Worm (Caenorhabditis elegans) whole organism, L4 larva: ENCODE data around the gene nhr-52.
"Not testable (repeated sequence)": the region's sequence is repeated elsewhere in the genome, so short reads cannot be mapped to it uniquely, and the experiment has no call there.

Experiments used
- F49E8.2 ChIP-seq: sonication (generic microtip); optimal IDR thresholded peaks from 2 replicates; lab custom pipeline; 2016; ENCODE audit warnings: missing compliant biosample characterization, mild to moderate bottlenecking, missing genetic modification characterization, borderline replicate concordance
- T20F7.1 ChIP-seq: fragments of 200-800 bp; sonication (Bioruptor generic); optimal IDR thresholded peaks from 2 replicates; lab custom pipeline; 2018; ENCODE audit warnings: mild to moderate bottlenecking, missing genetic modification characterization, missing compliant biosample characterization
- Y105C5A.15 ChIP-seq: fragments of 200-800 bp; sonication (Bioruptor generic); IDR thresholded peaks from 2 replicates; pipeline ENCODE4 v1.3.6; 2022; ENCODE audit warnings: missing genetic modification characterization, missing compliant biosample characterization
- Y5F2A.4 ChIP-seq: fragments of 200-800 bp; sonication (Bioruptor generic); optimal IDR thresholded peaks from 2 replicates; lab custom pipeline; 2018; ENCODE audit warnings: mild to moderate bottlenecking, missing genetic modification characterization, missing compliant biosample characterization
- ZK337.2 ChIP-seq: fragments of 200-800 bp; sonication (Bioruptor generic); IDR thresholded peaks from 2 replicates; pipeline ENCODE4 v1.3.6; 2022; ENCODE audit warnings: missing genetic modification reagents, missing genetic modification characterization, missing compliant biosample characterization
- ZK546.5 ChIP-seq, 2 experiments: sonication (generic microtip); optimal IDR thresholded peaks; 2 replicates each; lab custom pipeline; 2017; ENCODE audit warnings: missing biosample characterization in 2 of 2, missing genetic modification characterization in 2 of 2
- attf-4 ChIP-seq: sonication (generic microtip); optimal IDR thresholded peaks from 3 replicates; lab custom pipeline; 2017; ENCODE audit warnings: missing biosample characterization, missing genetic modification characterization
- ceh-20 ChIP-seq: fragments of 200-800 bp; sonication (Bioruptor generic); IDR thresholded peaks from 2 replicates; pipeline ENCODE4 v1.3.6; 2022; ENCODE audit warnings: missing genetic modification reagents, missing genetic modification characterization, missing compliant biosample characterization
- ceh-62 ChIP-seq: sonication (generic microtip); optimal IDR thresholded peaks from 2 replicates; lab custom pipeline; 2017; ENCODE audit warnings: missing biosample characterization, missing genetic modification characterization
- ceh-82 ChIP-seq: sonication (generic microtip); optimal IDR thresholded peaks from 2 replicates; lab custom pipeline; 2017; ENCODE audit warnings: missing biosample characterization, missing genetic modification characterization
- ctbp-1 ChIP-seq: fragments of 200-800 bp; sonication (Bioruptor generic); IDR thresholded peaks from 2 replicates; pipeline ENCODE4 v1.3.6; 2022; ENCODE audit warnings: missing genetic modification reagents, missing genetic modification characterization, missing compliant biosample characterization
- daf-16 ChIP-seq, 3 experiments: sonication (generic microtip); optimal IDR thresholded peaks; 2 replicates each; lab custom pipeline; 2016 to 2017; ENCODE audit warnings: missing genetic modification characterization in 3 of 3, missing genetic modification reagents in 3 of 3, mild to moderate bottlenecking in 2 of 3, missing compliant biosample characterization in 2 of 3, missing biosample characterization in 1 of 3, moderate library complexity in 1 of 3
- dmd-6 ChIP-seq: fragments of 200-800 bp; sonication (Bioruptor generic); IDR thresholded peaks from 2 replicates; pipeline ENCODE4 v1.3.6; 2022; ENCODE audit warnings: missing genetic modification reagents, missing genetic modification characterization, missing compliant biosample characterization
- egl-43 ChIP-seq: fragments of 200-800 bp; sonication (Bioruptor generic); IDR thresholded peaks from 2 replicates; pipeline ENCODE4 v1.3.6; 2022; ENCODE audit warnings: missing genetic modification reagents, missing genetic modification characterization, missing compliant biosample characterization
- fos-1 ChIP-seq: fragments of 150-350 bp; optimal IDR thresholded peaks from 2 replicates; lab custom pipeline; 2014; ENCODE audit warnings: missing biosample characterization, missing genetic modification characterization
- hif-1 ChIP-seq, 2 experiments: sonication (generic microtip); optimal IDR thresholded peaks; 2 replicates each; lab custom pipeline; 2016 to 2017; ENCODE audit warnings: missing compliant biosample characterization in 2 of 2, missing genetic modification characterization in 2 of 2, missing genetic modification reagents in 2 of 2, missing genotype in 2 of 2, mild to moderate bottlenecking in 1 of 2
- hlh-11 ChIP-seq: fragments of 200-800 bp; sonication (Bioruptor generic); optimal IDR thresholded peaks from 2 replicates; lab custom pipeline; 2018; ENCODE audit warnings: mild to moderate bottlenecking, missing genetic modification characterization, missing compliant biosample characterization
- hlh-30 ChIP-seq: sonication (generic microtip); optimal IDR thresholded peaks from 2 replicates; lab custom pipeline; 2017; ENCODE audit warnings: antibody characterized with exemption, mild to moderate bottlenecking, missing genetic modification characterization, missing compliant biosample characterization; ENCODE audit not compliant: insufficient read depth
- lin-15B ChIP-seq: fragments of 150-350 bp; sonication (generic microtip); optimal IDR thresholded peaks from 3 replicates; lab custom pipeline; 2014; ENCODE audit warnings: missing biosample characterization, missing genetic modification characterization
- lin-39 ChIP-seq: fragments of 150-350 bp; optimal IDR thresholded peaks from 2 replicates; lab custom pipeline; 2014; ENCODE audit warnings: missing biosample characterization, missing genetic modification reagents, missing genetic modification characterization
- madf-5 ChIP-seq, 2 experiments: fragments of 200-800 bp; sonication (Bioruptor generic); IDR thresholded peaks; 2 replicates each; pipeline ENCODE4 v1.3.6; 2022; ENCODE audit warnings: missing compliant biosample characterization in 2 of 2, missing genetic modification characterization in 2 of 2
- mdl-1 ChIP-seq, 2 experiments: fragments of 150-350 bp in 1 of 2; sonication (generic microtip) in 1 of 2; optimal IDR thresholded peaks; 2 replicates each; lab custom pipeline; 2014 to 2017; ENCODE audit warnings: missing biosample characterization in 2 of 2, missing genetic modification characterization in 2 of 2
- mes-2 ChIP-seq: sonication (generic microtip); optimal IDR thresholded peaks from 2 replicates; lab custom pipeline; 2016; ENCODE audit warnings: missing genotype, mild to moderate bottlenecking, missing genetic modification characterization, missing compliant biosample characterization; ENCODE audit not compliant: poor library complexity, severe bottlenecking
- mxl-3 ChIP-seq: fragments of 200-800 bp; sonication (Bioruptor generic); optimal IDR thresholded peaks from 2 replicates; lab custom pipeline; 2018; ENCODE audit warnings: mild to moderate bottlenecking, missing genetic modification characterization, missing compliant biosample characterization
- nhr-111 ChIP-seq: fragments of 200-800 bp; sonication (Bioruptor generic); optimal IDR thresholded peaks from 2 replicates; lab custom pipeline; 2018; ENCODE audit warnings: mild to moderate bottlenecking, missing genetic modification characterization, missing compliant biosample characterization
- nhr-25 ChIP-seq: sonication (generic microtip); optimal IDR thresholded peaks from 2 replicates; lab custom pipeline; 2017; ENCODE audit warnings: missing genetic modification characterization, mild to moderate bottlenecking, missing compliant biosample characterization, antibody characterized with exemption, moderate library complexity, borderline replicate concordance; ENCODE audit not compliant: insufficient read depth
- nhr-28 ChIP-seq: fragments of 150-350 bp; optimal IDR thresholded peaks from 2 replicates; lab custom pipeline; 2014; ENCODE audit warnings: missing biosample characterization, missing genetic modification characterization
- nhr-77 ChIP-seq: fragments of 150-350 bp; optimal IDR thresholded peaks from 2 replicates; lab custom pipeline; 2014; ENCODE audit warnings: missing biosample characterization, missing genetic modification characterization
- pha-4 ChIP-seq, 2 experiments: fragments of 150-350 bp in 1 of 2; fragments of 200-800 bp in 1 of 2; sonication (Bioruptor generic) in 1 of 2; IDR thresholded peaks in 1 of 2; optimal IDR thresholded peaks in 1 of 2; 2 replicates each; pipeline versions ENCODE4 v1.3.6 to Lab custom; 2014 to 2022; ENCODE audit warnings: missing genetic modification characterization in 2 of 2, missing genetic modification reagents in 2 of 2, missing biosample characterization in 1 of 2, missing compliant biosample characterization in 1 of 2
- saeg-2 ChIP-seq: fragments of 200-800 bp; sonication (Bioruptor generic); IDR thresholded peaks from 2 replicates; pipeline ENCODE4 v1.3.6; 2022; ENCODE audit warnings: missing genetic modification reagents, missing genetic modification characterization, missing compliant biosample characterization
- sdz-12 ChIP-seq: fragments of 200-800 bp; sonication (Bioruptor generic); optimal IDR thresholded peaks from 2 replicates; lab custom pipeline; 2018; ENCODE audit warnings: mild to moderate bottlenecking, missing genetic modification characterization, missing compliant biosample characterization
- snpc-1.2 ChIP-seq: fragments of 200-800 bp; sonication (Bioruptor generic); IDR thresholded peaks from 2 replicates; pipeline ENCODE4 v1.3.6; 2022; ENCODE audit warnings: missing genetic modification reagents, missing genetic modification characterization, missing compliant biosample characterization
- spr-1 ChIP-seq: sonication (generic microtip); optimal IDR thresholded peaks from 2 replicates; lab custom pipeline; 2016; ENCODE audit warnings: mild to moderate bottlenecking, missing genetic modification characterization, missing compliant biosample characterization
- spr-3 ChIP-seq: fragments of 200-800 bp; sonication (Bioruptor generic); optimal IDR thresholded peaks from 2 replicates; lab custom pipeline; 2018; ENCODE audit warnings: mild to moderate bottlenecking, missing genetic modification characterization, missing compliant biosample characterization
- tra-1 ChIP-seq: fragments of 200-800 bp; sonication (Bioruptor generic); IDR thresholded peaks from 2 replicates; pipeline ENCODE4 v1.3.6; 2022; ENCODE audit warnings: missing genetic modification reagents, missing genetic modification characterization, missing compliant biosample characterization
- unc-39 ChIP-seq: sonication (generic microtip); optimal IDR thresholded peaks from 2 replicates; lab custom pipeline; 2017; ENCODE audit warnings: missing biosample characterization, missing genetic modification characterization
- vab-7 ChIP-seq: fragments of 200-800 bp; sonication (Bioruptor generic); IDR thresholded peaks from 2 replicates; pipeline ENCODE4 v1.3.6; 2022; ENCODE audit warnings: missing genetic modification reagents, missing genetic modification characterization, missing compliant biosample characterization
- zfp-2 ChIP-seq: sonication (generic microtip); optimal IDR thresholded peaks from 2 replicates; lab custom pipeline; 2016; ENCODE audit warnings: mild to moderate bottlenecking, missing genetic modification characterization, missing compliant biosample characterization
- zip-11 ChIP-seq: fragments of 200-800 bp; sonication (Bioruptor generic); IDR thresholded peaks from 2 replicates; pipeline ENCODE4 v1.3.6; 2022; ENCODE audit warnings: missing genetic modification characterization, missing compliant biosample characterization

nhr-52 gene

ce11 chrV:15666718-15667117, 10.6 kb upstream of the nhr-52 start (continued):
- TF ChIP-seq Y105C5A.15 (GFP tag; lab: Robert Waterston, UW) (no peak), ZK337.2 (GFP tag; lab: Robert Waterston, UW) (no peak), ZK546.5 (tag; optimal IDR thresholded peaks at IDR 0.05; lab: Kevin White, UChicago) (no peak), ctbp-1 (no peak), pha-4 (GFP tag; IDR thresholded peaks at IDR 0.05; lab: Robert Waterston, UW) (peak; percentile 50; the same call in 1 of the 2 replicates), pha-4 (tag; optimal IDR thresholded peaks at IDR 0.05; lab: Kevin White, UChicago) (no peak), mdl-1 (tag; optimal IDR thresholded peaks at IDR 0.05; lab: Kevin White, UChicago) (peak in 1 of 2 experiments; percentile 72), nhr-25 (tag; lab: Kevin White, UChicago) (no peak), mes-2 (tag; lab: Kevin White, UChicago) (peak; percentile 51), tra-1 (GFP tag; lab: Robert Waterston, UW) (peak; percentile 74), hif-1 (tag; optimal IDR thresholded peaks at IDR 0.05; lab: Kevin White, UChicago) (peak in 1 of 2 experiments; percentile 80), nhr-77 (tag; lab: Kevin White, UChicago) (peak; percentile 82), mxl-3 (GFP tag; lab: Kevin White, UChicago) (peak; percentile 85), lin-15B (tag; lab: Kevin White, UChicago) (no peak), lin-39 (tag; lab: Kevin White, UChicago) (no peak), nhr-28 (tag; lab: Kevin White, UChicago) (peak; percentile 93), nhr-111 (no peak), daf-16 (GFP tag; optimal IDR thresholded peaks at IDR 0.05; lab: Kevin White, UChicago) (peak in 1 of 2 experiments; percentile 77), daf-16 (tag; optimal IDR thresholded peaks at IDR 0.05; lab: Kevin White, UChicago) (peak; percentile 99), dmd-6 (peak; percentile 99), vab-7 (GFP tag; lab: Robert Waterston, UW) (no peak)

- not testable (repeated sequence) for TF ChIP-seq T20F7.1 (GFP tag; lab: Kevin White, UChicago); hlh-11 (tag; lab: Kevin White, UChicago); fos-1
Measured at ce11 chrV:15668200-15668599, 9.1 kb upstream of the nhr-52 start, which contains the start of gene F53E4.1. Gene F53E4.1, minus strand, starts transcription at chrV:15668300.

- TF ChIP-seq spr-3 (GFP tag; lab: Kevin White, UChicago): no peak
- no peak for TF ChIP-seq sdz-12 (GFP tag; lab: Kevin White, UChicago)
- TF ChIP-seq snpc-1.2 (GFP tag; lab: Robert Waterston, UW): no peak
- no peak for TF ChIP-seq zfp-2 (tag; lab: Kevin White, UChicago)
- TF ChIP-seq spr-1 (tag; lab: Kevin White, UChicago): no peak
- TF ChIP-seq ceh-82: no peak
- no peak for TF ChIP-seq F49E8.2 (tag; lab: Kevin White, UChicago)
- TF ChIP-seq Y5F2A.4 (GFP tag; lab: Kevin White, UChicago): no peak
- TF ChIP-seq ceh-20: no peak
- no peak for TF ChIP-seq madf-5 (GFP tag; IDR thresholded peaks at IDR 0.05; lab: Robert Waterston, UW)
- no peak for TF ChIP-seq ceh-62 (tag; lab: Kevin White, UChicago)
- TF ChIP-seq hlh-30 (tag; lab: Kevin White, UChicago): no peak
- TF ChIP-seq egl-43: no peak
- TF ChIP-seq unc-39: no peak
- TF ChIP-seq attf-4 (tag; lab: Kevin White, UChicago): no peak
- TF ChIP-seq saeg-2: no peak
- TF ChIP-seq zip-11: no peak
- TF ChIP-seq ZK546.5 (tag; optimal IDR thresholded peaks at IDR 0.05; lab: Kevin White, UChicago): no peak
- no peak for TF ChIP-seq lin-15B (tag; lab: Kevin White, UChicago)
- TF ChIP-seq Y105C5A.15 (GFP tag; lab: Robert Waterston, UW): no peak
- TF ChIP-seq, all 104 proteins: peak for 0
Measured at ce11 chrV:15668870-15669269, 8.5 kb upstream of the nhr-52 start, which contains the start of gene K06B4.4. Gene K06B4.4, plus strand, starts transcription at chrV:15669170.
